Worm (Caenorhabditis elegans): ENCODE results near the gene cpg-19.

DNA sequence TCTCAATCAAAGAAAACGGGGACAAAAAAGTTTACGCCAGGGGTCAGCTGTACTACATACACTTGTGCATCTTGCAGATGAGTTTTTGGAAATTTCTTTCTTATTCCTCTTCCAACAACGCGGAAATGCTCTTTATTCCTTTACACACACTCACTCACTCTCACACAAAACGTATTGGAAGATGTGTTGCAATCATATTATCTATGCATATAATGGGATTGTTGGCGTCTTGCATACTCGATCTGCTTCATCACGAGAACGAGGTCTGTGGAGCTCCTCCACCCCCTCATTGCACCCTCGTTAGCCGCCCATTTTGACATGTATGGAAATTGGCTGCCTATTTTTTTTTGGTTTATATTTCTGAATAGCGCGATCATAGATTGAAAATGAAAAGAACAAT lies 27.2 kb downstream of the cpg-19 start:
- TF ChIP-seq B0261.1 (tag; optimal IDR thresholded peaks at IDR 0.05) (no peak), ekl-4 (GFP tag; IDR thresholded peaks at IDR 0.05) (no peak)
